Worm (Caenorhabditis elegans): Measurements from ENCODE around the gene T05A8.2.

T05A8.2 gene

ce11 chrII:2747956-2748621 lies 37.3 kb upstream of the T05A8.2 start:
- no peak for TF ChIP-seq lin-40 (tag; optimal IDR thresholded peaks at IDR 0.05)
- TF ChIP-seq hmg-1.2 (GFP tag; IDR thresholded peaks at IDR 0.05): peak; percentile 57; the same call in 1 of the 2 replicates
- TF ChIP-seq snpc-1.1 (tag; optimal IDR thresholded peaks at IDR 0.05; ENCODE audit: insufficient read depth): no peak
- TF ChIP-seq F22D6.2 (tag; optimal IDR thresholded peaks at IDR 0.05): no peak
- TF ChIP-seq ccch-3 (GFP tag; optimal IDR thresholded peaks at IDR 0.05): no peak
- TF ChIP-seq attf-5 (GFP tag; optimal IDR thresholded peaks at IDR 0.05): peak; percentile 2
- no peak for TF ChIP-seq ZK185.1 (tag; optimal IDR thresholded peaks at IDR 0.05; ENCODE audit: poor library complexity, severe bottlenecking)
- peak; percentile 23 for TF ChIP-seq K12H6.12 (tag; optimal IDR thresholded peaks at IDR 0.05)
- TF ChIP-seq lsl-1 (GFP tag; optimal IDR thresholded peaks at IDR 0.05): no peak
- TF ChIP-seq nfya-1 (tag; optimal IDR thresholded peaks at IDR 0.05; ENCODE audit: borderline replicate concordance, insufficient read depth): no peak
- no peak for TF ChIP-seq nfya-2 (GFP tag; IDR thresholded peaks at IDR 0.05)
- TF ChIP-seq die-1 (tag; optimal IDR thresholded peaks at IDR 0.05): no peak
- no peak for TF ChIP-seq F23B12.7 (tag; optimal IDR thresholded peaks at IDR 0.05; ENCODE audit: insufficient read depth)
- no peak for TF ChIP-seq C06A6.2 (GFP tag; conservative IDR thresholded peaks at IDR 0.05)
- peak; percentile 46; the same call in 1 of the 2 replicates for TF ChIP-seq zfh-2 (GFP tag; conservative IDR thresholded peaks at IDR 0.05)
- TF ChIP-seq Y53F4B.3 (GFP tag; IDR thresholded peaks at IDR 0.05): no peak
- TF ChIP-seq cebp-2 (GFP tag; IDR thresholded peaks at IDR 0.05): no peak
- no peak for TF ChIP-seq lir-1 (GFP tag; conservative IDR thresholded peaks at IDR 0.05)
- TF ChIP-seq B0035.1 (tag; optimal IDR thresholded peaks at IDR 0.05): no peak
- no peak for TF ChIP-seq nfyb-1 (GFP tag; IDR thresholded peaks at IDR 0.05)
- TF ChIP-seq nhr-27 (tag; optimal IDR thresholded peaks at IDR 0.05): no peak
- no peak for TF ChIP-seq hrde-1 (tag; optimal IDR thresholded peaks at IDR 0.05; ENCODE audit: borderline replicate concordance)
- TF ChIP-seq Y67H2A.10 (GFP tag; conservative IDR thresholded peaks at IDR 0.05): no peak
- TF ChIP-seq mcd-1 (GFP tag; IDR thresholded peaks at IDR 0.05): 0 out of 2 replicates have a peak, but pooled peaks have one; percentile 37
- TF ChIP-seq F37B4.10 (GFP tag; IDR thresholded peaks at IDR 0.05): no peak
- no peak for TF ChIP-seq B0336.3 (GFP tag; IDR thresholded peaks at IDR 0.05)
- TF ChIP-seq snpc-4 (GFP tag; optimal IDR thresholded peaks at IDR 0.05): peak; percentile 57
- peak in 3 of 4 experiments; percentile 40 to 66 (median 52) for TF ChIP-seq snpc-4 (tag; optimal IDR thresholded peaks at IDR 0.05)
- TF ChIP-seq snpc-1.3 (tag; optimal IDR thresholded peaks at IDR 0.05; ENCODE audit: insufficient read depth): no peak
- no peak for TF ChIP-seq chd-7 (tag; optimal IDR thresholded peaks at IDR 0.05)

- TF ChIP-seq bed-2 (GFP tag; IDR thresholded peaks at IDR 0.05) (no peak), ztf-28 (GFP tag; IDR thresholded peaks at IDR 0.05) (no peak), F22D6.2 (tag; optimal IDR thresholded peaks at IDR 0.05) (no peak), zfh-2 (GFP tag; conservative IDR thresholded peaks at IDR 0.05) (no peak), madf-10 (tag; optimal IDR thresholded peaks at IDR 0.05) (no peak), attf-6 (GFP tag; IDR thresholded peaks at IDR 0.05) (no peak), C17E4.6 (GFP tag; IDR thresholded peaks at IDR 0.05) (no peak), nhr-80 (tag; optimal IDR thresholded peaks at IDR 0.05) (no peak), T07F8.4 (tag; optimal IDR thresholded peaks at IDR 0.05) (no peak), aptf-3 (GFP tag; IDR thresholded peaks at IDR 0.05) (no peak), hrde-1 (tag; optimal IDR thresholded peaks at IDR 0.05; ENCODE audit: borderline replicate concordance) (no peak), sea-2 (GFP tag; IDR thresholded peaks at IDR 0.05) (no peak), C06A6.2 (GFP tag; conservative IDR thresholded peaks at IDR 0.05) (no peak), F57A8.1 (GFP tag; optimal IDR thresholded peaks at IDR 0.05) (no peak), lin-26 (GFP tag; IDR thresholded peaks at IDR 0.05) (no peak), K11D2.4 (GFP tag; IDR thresholded peaks at IDR 0.05) (no peak)
These were observed 31.4 kb upstream of the T05A8.2 start, which contains the start of gene T05A8.7 for ce11 chrII:2742251-2742650. Gene T05A8.7, minus strand, starts transcription at chrII:2742351.
